Worm (Caenorhabditis elegans): Measurements from ENCODE around the gene maph-1.3.

maph-1.3 gene

DNA sequence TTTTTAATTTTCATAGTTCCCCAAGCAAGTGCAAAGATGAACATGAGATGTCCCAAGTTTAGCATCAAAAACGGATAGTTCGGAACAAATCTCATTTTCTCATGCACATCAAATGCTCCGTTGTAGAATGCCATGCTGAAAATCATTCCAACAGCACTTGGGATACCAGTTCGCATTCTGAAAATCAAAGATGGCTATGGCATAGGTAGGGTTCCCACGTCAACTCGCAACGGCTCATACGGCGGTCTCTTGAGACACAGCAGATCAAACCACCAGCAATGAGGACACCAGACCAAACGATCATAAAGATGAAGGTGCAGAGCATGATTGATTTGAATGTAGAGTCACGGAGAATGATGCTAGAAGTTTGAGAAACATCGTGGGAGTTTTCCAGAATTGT, 41.6 kb upstream of the maph-1.3 start:
- TF ChIP-seq aly-1 (tag; optimal IDR thresholded peaks at IDR 0.05) (no peak), ceh-36 (tag; optimal IDR thresholded peaks at IDR 0.05) (no peak), scrt-1 (GFP tag; IDR thresholded peaks at IDR 0.05) (no peak), tbx-37 (GFP tag; conservative IDR thresholded peaks at IDR 0.05) (no peak), pes-1 (GFP tag; IDR thresholded peaks at IDR 0.05) (no peak), B0310.2 (tag; optimal IDR thresholded peaks at IDR 0.05) (no peak), ama-1 (optimal IDR thresholded peaks at IDR 0.05) (no peak), F13C5.2 (tag; optimal IDR thresholded peaks at IDR 0.05) (no peak), hnd-1 (tag; optimal IDR thresholded peaks at IDR 0.05) (no peak), sea-1 (GFP tag; conservative IDR thresholded peaks at IDR 0.05) (no peak), tra-4 (tag; optimal IDR thresholded peaks at IDR 0.05) (no peak), hmg-4 (GFP tag; optimal IDR thresholded peaks at IDR 0.05) (no peak), flt-1 (GFP tag; IDR thresholded peaks at IDR 0.05) (no peak), ets-7 (tag; optimal IDR thresholded peaks at IDR 0.05) (no peak), ceh-13 (GFP tag; optimal IDR thresholded peaks at IDR 0.05) (no peak), hmbx-1 (tag; optimal IDR thresholded peaks at IDR 0.05) (no peak)

DNA sequence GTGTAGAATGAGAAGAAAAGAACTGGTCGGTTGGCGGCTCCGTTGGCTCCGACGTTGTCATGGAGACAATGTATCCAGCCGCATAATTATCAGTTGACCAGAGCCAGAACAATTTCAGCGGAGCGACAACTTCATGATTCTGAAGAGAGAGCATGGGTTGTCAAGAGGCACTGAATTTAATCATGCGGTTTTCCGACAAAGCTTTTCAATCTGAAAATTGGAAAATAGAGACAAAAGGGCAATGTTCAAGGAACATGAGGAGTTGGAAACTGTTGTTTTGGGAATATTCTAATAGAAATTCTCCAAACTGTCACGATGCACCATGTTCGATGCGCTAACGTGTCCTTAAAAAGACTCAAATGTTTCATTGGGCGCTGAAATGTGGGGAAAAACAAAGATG, 40.3 kb upstream of the maph-1.3 start, which contains the start of gene xbx-5:
Gene xbx-5, minus strand, starts transcription at position 56 of the 400 bp plus-strand sequence.
- no peak for TF ChIP-seq tra-4 (tag; optimal IDR thresholded peaks at IDR 0.05)

DNA sequence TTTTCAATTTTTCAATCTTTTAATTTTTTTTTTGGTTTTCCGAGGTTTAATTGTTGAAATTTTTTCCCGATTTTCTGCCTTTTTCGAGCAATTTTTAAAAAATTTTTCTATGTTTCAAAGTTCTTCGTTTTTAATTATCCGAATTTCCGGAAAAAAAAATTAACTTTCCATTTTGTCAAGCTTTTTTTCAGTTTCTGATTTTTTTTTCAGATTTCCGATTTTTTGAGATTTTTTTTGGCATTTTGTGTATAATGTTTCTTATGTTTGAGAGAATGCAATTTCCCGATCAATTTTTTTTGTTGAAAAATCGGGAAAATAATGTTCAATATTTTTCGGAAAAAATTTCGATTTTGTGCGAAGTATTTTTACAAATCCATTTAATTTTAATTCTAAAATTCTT, 37.8 kb upstream of the maph-1.3 start:
- no peak for TF ChIP-seq B0310.2 (tag; optimal IDR thresholded peaks at IDR 0.05)
- TF ChIP-seq tbx-37 (GFP tag; conservative IDR thresholded peaks at IDR 0.05): no peak
- no peak for TF ChIP-seq sea-1 (GFP tag; conservative IDR thresholded peaks at IDR 0.05)
- no peak for TF ChIP-seq hmbx-1 (tag; optimal IDR thresholded peaks at IDR 0.05)
- no peak for TF ChIP-seq pes-1 (GFP tag; IDR thresholded peaks at IDR 0.05)
- TF ChIP-seq ama-1 (optimal IDR thresholded peaks at IDR 0.05): no peak
- no peak for TF ChIP-seq flt-1 (GFP tag; IDR thresholded peaks at IDR 0.05)
- TF ChIP-seq tbx-11 (GFP tag; IDR thresholded peaks at IDR 0.05): no peak
- TF ChIP-seq hmg-4 (GFP tag; optimal IDR thresholded peaks at IDR 0.05): no peak
- TF ChIP-seq ets-7 (tag; optimal IDR thresholded peaks at IDR 0.05): no peak
- TF ChIP-seq ceh-13 (GFP tag; optimal IDR thresholded peaks at IDR 0.05): no peak
- no peak for TF ChIP-seq ceh-36 (tag; optimal IDR thresholded peaks at IDR 0.05)
- no peak for TF ChIP-seq F13C5.2 (tag; optimal IDR thresholded peaks at IDR 0.05)
- TF ChIP-seq tra-4 (tag; optimal IDR thresholded peaks at IDR 0.05): no peak
- TF ChIP-seq aly-1 (tag; optimal IDR thresholded peaks at IDR 0.05): no peak

DNA sequence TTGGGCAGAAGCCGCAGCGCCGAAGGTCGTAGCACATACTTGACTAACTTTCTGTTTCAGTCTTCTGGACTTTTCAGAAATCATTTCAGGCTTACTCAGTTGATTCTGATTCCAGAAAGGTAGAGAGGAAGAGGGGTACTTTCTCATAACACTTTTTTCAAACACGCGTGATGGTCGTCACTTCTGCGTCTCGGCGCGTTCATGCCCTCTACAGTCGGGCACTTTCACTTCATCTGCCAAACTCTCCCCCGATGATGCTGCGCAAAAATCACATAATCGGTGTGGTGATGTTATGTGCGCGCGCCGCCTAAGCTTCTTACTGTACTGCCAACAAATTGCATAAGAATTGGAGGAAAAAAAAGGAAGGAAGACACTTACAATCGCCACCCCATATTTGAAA, 37.1 kb upstream of the maph-1.3 start:
- TF ChIP-seq ceh-13 (GFP tag; optimal IDR thresholded peaks at IDR 0.05) (no peak), aly-1 (tag; optimal IDR thresholded peaks at IDR 0.05) (no peak), hnd-1 (tag; optimal IDR thresholded peaks at IDR 0.05) (no peak), F13C5.2 (tag; optimal IDR thresholded peaks at IDR 0.05) (no peak), hmbx-1 (tag; optimal IDR thresholded peaks at IDR 0.05) (no peak), B0310.2 (tag; optimal IDR thresholded peaks at IDR 0.05) (no peak)

- no peak for TF ChIP-seq ceh-13 (GFP tag; optimal IDR thresholded peaks at IDR 0.05)
- no peak for TF ChIP-seq hmg-4 (GFP tag; optimal IDR thresholded peaks at IDR 0.05)
- TF ChIP-seq hmbx-1 (tag; optimal IDR thresholded peaks at IDR 0.05): no peak
- no peak for TF ChIP-seq F13C5.2 (tag; optimal IDR thresholded peaks at IDR 0.05)
- TF ChIP-seq tra-4 (tag; optimal IDR thresholded peaks at IDR 0.05): no peak
- TF ChIP-seq flt-1 (GFP tag; IDR thresholded peaks at IDR 0.05): no peak
- no peak for TF ChIP-seq B0310.2 (tag; optimal IDR thresholded peaks at IDR 0.05)
- TF ChIP-seq hnd-1 (tag; optimal IDR thresholded peaks at IDR 0.05): no peak
Observed at ce11 chrIII:3809008-3809407, 35.7 kb upstream of the maph-1.3 start, which contains the start of gene toh-1. TSS of gene toh-1 (minus strand) at chrIII:3809030.

ce11 chrIII:3811375-3811924, 33.2 kb upstream of the maph-1.3 start:
- no peak for TF ChIP-seq ceh-13 (GFP tag; optimal IDR thresholded peaks at IDR 0.05)
- TF ChIP-seq ceh-36 (tag; optimal IDR thresholded peaks at IDR 0.05): peak; percentile 59

- no peak for TF ChIP-seq ceh-13 (GFP tag; optimal IDR thresholded peaks at IDR 0.05)
- TF ChIP-seq B0310.2 (tag; optimal IDR thresholded peaks at IDR 0.05): peak; percentile 2
Observed at ce11 chrIII:3812369-3812993, 32.2 kb upstream of the maph-1.3 start.

ce11 chrIII:3814421-3814820, 30.3 kb upstream of the maph-1.3 start:
- no peak for TF ChIP-seq flt-1 (GFP tag; IDR thresholded peaks at IDR 0.05)

DNA sequence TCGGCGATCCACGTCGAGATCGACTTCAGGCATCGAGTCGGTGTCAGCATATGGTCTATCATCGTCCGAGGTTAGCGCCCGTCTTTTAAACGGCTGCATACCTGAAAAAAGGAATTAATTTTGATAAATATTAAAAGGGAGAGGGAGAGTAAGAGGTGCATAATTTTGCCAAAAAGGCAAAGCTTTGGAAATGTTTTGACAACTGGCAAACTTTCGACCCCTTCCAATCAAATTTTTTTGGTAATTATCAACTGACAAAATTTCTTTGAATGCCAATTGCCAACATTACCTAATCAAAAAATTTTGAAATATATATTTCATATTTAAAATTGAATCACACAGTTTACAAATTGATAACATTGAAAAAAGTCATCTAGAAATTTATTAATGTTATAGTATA, 25.1 kb upstream of the maph-1.3 start, which contains the start of gene dpy-27:
Gene dpy-27, minus strand, starts transcription at position 101 of the 400 bp plus-strand sequence.
- TF ChIP-seq tra-4 (tag; optimal IDR thresholded peaks at IDR 0.05) (no peak), flt-1 (GFP tag; IDR thresholded peaks at IDR 0.05) (no peak)
